Worm (Caenorhabditis elegans): Measurements from ENCODE around the gene M01B2.10.

DNA sequence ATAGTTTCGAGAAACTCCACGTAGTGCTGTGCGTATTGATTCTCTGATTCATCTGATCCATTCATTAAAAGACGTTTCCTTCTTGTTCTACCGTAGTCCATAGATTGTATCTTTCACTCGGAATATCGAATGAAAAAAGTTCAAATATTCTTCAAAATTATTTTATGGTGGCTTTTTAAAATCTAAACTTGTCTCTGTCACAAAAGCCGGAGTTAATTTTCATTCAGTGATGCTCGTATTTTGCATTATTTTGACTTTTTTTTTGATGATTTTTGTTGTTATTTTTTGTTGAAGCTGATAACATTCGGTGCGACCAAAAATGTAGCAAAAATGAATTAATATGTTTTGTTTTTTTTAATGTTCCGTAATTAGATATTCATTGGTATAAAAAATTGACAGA is 26.6 kb downstream of the M01B2.10 start, which contains the start of gene nhr-164:
- TF ChIP-seq him-1 (tag; optimal IDR thresholded peaks at IDR 0.05): no peak
- no peak for TF ChIP-seq dao-5 (tag; optimal IDR thresholded peaks at IDR 0.05)
- TF ChIP-seq W03F9.2 (tag; optimal IDR thresholded peaks at IDR 0.05): no peak

Measured in whole organism, L4/young adult.